Fruit fly (Drosophila melanogaster): ENCODE data around the gene CG8219.
A peak's percentile ranks its signal among the peaks of the same experiment; 100 is the strongest.

Gene CG8219

DNA sequence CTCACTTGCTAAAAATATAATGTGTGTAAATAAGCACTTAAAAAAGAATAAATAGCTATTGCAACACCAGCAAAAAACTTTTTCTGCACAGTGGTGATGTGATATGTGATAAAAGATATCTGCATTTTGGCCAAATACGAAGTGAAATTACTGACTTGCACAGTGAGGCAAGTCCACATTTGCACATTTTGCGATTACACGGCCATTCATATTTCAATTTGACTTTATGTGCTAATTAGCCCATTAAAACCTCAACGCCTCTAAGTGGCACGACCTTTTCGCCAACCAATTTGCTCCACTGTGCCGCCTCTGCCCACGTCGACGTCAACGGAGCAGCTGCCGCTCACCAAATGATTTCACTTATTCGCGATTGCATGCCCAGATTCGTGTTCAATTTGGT lies 19.9 kb downstream of the CG8219 start, which contains the start of gene CG33946 (continued):
- TF ChIP-seq CG4730 (GFP tag; IDR thresholded peaks at IDR 0.05): no peak
- no peak for TF ChIP-seq Kr (GFP tag; optimal IDR thresholded peaks at IDR 0.05)
- TF ChIP-seq Drgx (GFP tag; IDR thresholded peaks at IDR 0.05): peak; percentile 81
- 0 out of 2 replicates have a peak, but pooled peaks have one; percentile 17 for TF ChIP-seq CG9932 (GFP tag; IDR thresholded peaks at IDR 0.05)
- peak; percentile 54 for TF ChIP-seq esg (GFP tag; conservative IDR thresholded peaks at IDR 0.05)
- TF ChIP-seq nerfin-1 (tag; optimal IDR thresholded peaks at IDR 0.05): no peak
- TF ChIP-seq gem (tag; optimal IDR thresholded peaks at IDR 0.05): peak; percentile 18
- TF ChIP-seq CG4820 (GFP tag; optimal IDR thresholded peaks at IDR 0.05): peak; percentile 23
- TF ChIP-seq ci (GFP tag; IDR thresholded peaks at IDR 0.05): 0 out of 3 replicates have a peak, but pooled peaks have one; percentile 56
- peak; percentile 61 for TF ChIP-seq lmd (GFP tag; IDR thresholded peaks at IDR 0.05)
- TF ChIP-seq CG10654 (GFP tag; optimal IDR thresholded peaks at IDR 0.05): peak; percentile 21
- TF ChIP-seq Fer2 (tag; optimal IDR thresholded peaks at IDR 0.05): no peak
- no peak for TF ChIP-seq schlank (tag; optimal IDR thresholded peaks at IDR 0.05)
- TF ChIP-seq Xrp1 (GFP tag; IDR thresholded peaks at IDR 0.05): peak; percentile 53; the same call in 1 of the 2 replicates
- peak; percentile 6 for TF ChIP-seq Oli (tag; optimal IDR thresholded peaks at IDR 0.05)
- TF ChIP-seq CG2712 (tag; optimal IDR thresholded peaks at IDR 0.05): peak; percentile 23
- TF ChIP-seq CG1647 (GFP tag; optimal IDR thresholded peaks at IDR 0.05): no peak
- peak; percentile 53 for TF ChIP-seq Ada2b (GFP tag; IDR thresholded peaks at IDR 0.05)
- no peak for TF ChIP-seq bowl (GFP tag; IDR thresholded peaks at IDR 0.05)
- 0 out of 2 replicates have a peak, but pooled peaks have one; percentile 10 for TF ChIP-seq seq (GFP tag; IDR thresholded peaks at IDR 0.05)
- peak; percentile 26; the same call in 1 of the 2 replicates for TF ChIP-seq CG32772 (GFP tag; IDR thresholded peaks at IDR 0.05)
- TF ChIP-seq ham (GFP tag; IDR thresholded peaks at IDR 0.05): no peak
- no peak for TF ChIP-seq Doc3 (GFP tag; IDR thresholded peaks at IDR 0.05; ENCODE audit: partially characterized antibody)
- no peak for TF ChIP-seq CG11560 (tag; IDR thresholded peaks at IDR 0.05)
- peak; percentile 21 for TF ChIP-seq Hr3 (GFP tag; optimal IDR thresholded peaks at IDR 0.05)
- TF ChIP-seq trem (tag; optimal IDR thresholded peaks at IDR 0.05): no peak
- TF ChIP-seq pum (GFP tag; optimal IDR thresholded peaks at IDR 0.05): peak; percentile 6
- no peak for TF ChIP-seq GATAe (GFP tag; conservative IDR thresholded peaks at IDR 0.05)
- TF ChIP-seq rib (GFP tag; IDR thresholded peaks at IDR 0.05): no peak
- 0 out of 2 replicates have a peak, but pooled peaks have one; percentile 25 for TF ChIP-seq E2f1 (GFP tag; IDR thresholded peaks at IDR 0.05)
- no peak for TF ChIP-seq kah (GFP tag; optimal IDR thresholded peaks at IDR 0.05)
- TF ChIP-seq YL-1 (GFP tag; optimal IDR thresholded peaks at IDR 0.05): no peak
- no peak for TF ChIP-seq cato (GFP tag; optimal IDR thresholded peaks at IDR 0.05; ENCODE audit: borderline replicate concordance)
- TF ChIP-seq CG11456 (GFP tag; IDR thresholded peaks at IDR 0.05): peak; percentile 61; the same call in 1 of the 3 replicates
- no peak for TF ChIP-seq CG1024 (GFP tag; IDR thresholded peaks at IDR 0.05)
- no peak for TF ChIP-seq CG6813 (GFP tag; optimal IDR thresholded peaks at IDR 0.05)
- TF ChIP-seq CG34422 (GFP tag; IDR thresholded peaks at IDR 0.05): peak; percentile 35; the same call in 1 of the 3 replicates
- no peak for TF ChIP-seq hbn (GFP tag; IDR thresholded peaks at IDR 0.05; ENCODE audit: partially characterized antibody)
- peak; percentile 43 for TF ChIP-seq phol (tag; optimal IDR thresholded peaks at IDR 0.05)
- peak; percentile 20 to 50 for TF ChIP-seq chif (GFP tag; optimal IDR thresholded peaks at IDR 0.05)
- TF ChIP-seq peb (GFP tag; IDR thresholded peaks at IDR 0.05): 0 out of 2 replicates have a peak, but pooled peaks have one; percentile 8
- peak in 1 of 2 experiments; percentile 8 for TF ChIP-seq Pdp1 (GFP tag; optimal IDR thresholded peaks at IDR 0.05)
- TF ChIP-seq CG4404 (GFP tag; IDR thresholded peaks at IDR 0.05): peak; percentile 54
- no peak for TF ChIP-seq pb (GFP tag; optimal IDR thresholded peaks at IDR 0.05)
- TF ChIP-seq kni (GFP tag; optimal IDR thresholded peaks at IDR 0.05): no peak
- 0 out of 3 replicates have a peak, but pooled peaks have one; percentile 22 for TF ChIP-seq otp (GFP tag; IDR thresholded peaks at IDR 0.05)
- TF ChIP-seq CG14441 (GFP tag; IDR thresholded peaks at IDR 0.05): peak; percentile 57
- TF ChIP-seq CG9609 (GFP tag; optimal IDR thresholded peaks at IDR 0.05): peak; percentile 43
- no peak for TF ChIP-seq abd-A (tag; optimal IDR thresholded peaks at IDR 0.05)
- peak; percentile 25 for TF ChIP-seq shn (GFP tag; optimal IDR thresholded peaks at IDR 0.05)
- TF ChIP-seq PHDP (tag; optimal IDR thresholded peaks at IDR 0.05): no peak
